Fruit fly (Drosophila melanogaster) whole organism, embryonic: Measurements from ENCODE around the gene CG17376.

Source experiments
- Abd-B ChIP-seq: fragments of 200-800 bp; sonication (Bioruptor generic); optimal IDR thresholded peaks from 2 replicates; lab custom pipeline; 2018; ENCODE audit warnings: missing biosample characterization, mild to moderate bottlenecking, missing genetic modification characterization, moderate library complexity
- Bgb ChIP-seq: fragments of 200-800 bp; sonication (Bioruptor generic); IDR thresholded peaks from 2 replicates; pipeline ENCODE4 v1.3.6; 2022; ENCODE audit warnings: missing biosample characterization, missing genetic modification characterization; ENCODE audit not compliant: partially characterized antibody
- CG11247 ChIP-seq: fragments of 200-800 bp; sonication (Bioruptor generic); IDR thresholded peaks from 2 replicates; pipeline ENCODE4 v1.3.6; 2022; ENCODE audit warnings: missing biosample characterization, missing genetic modification characterization
- CG12942 ChIP-seq: fragments of 200-800 bp; sonication (Bioruptor generic); optimal IDR thresholded peaks from 3 replicates; lab custom pipeline; 2016; ENCODE audit warnings: missing biosample characterization, missing genetic modification characterization
- CG13287 ChIP-seq: fragments of 200-800 bp; sonication (Bioruptor generic); IDR thresholded peaks from 2 replicates; pipeline ENCODE4 v1.3.6; 2022; ENCODE audit warnings: missing biosample characterization, missing genetic modification characterization; ENCODE audit not compliant: partially characterized antibody
- CG14860 ChIP-seq: fragments of 200-800 bp; sonication (Bioruptor generic); IDR thresholded peaks from 3 replicates; pipeline ENCODE4 v1.3.6; 2022; ENCODE audit warnings: missing biosample characterization, missing genetic modification characterization; ENCODE audit not compliant: partially characterized antibody
- CG31224 ChIP-seq: fragments of 200-800 bp; sonication (Bioruptor generic); IDR thresholded peaks from 2 replicates; pipeline ENCODE4 v1.3.6; 2022; ENCODE audit warnings: missing biosample characterization, missing genetic modification characterization
- CG32767 ChIP-seq: fragments of 200-800 bp; sonication (Bioruptor generic); IDR thresholded peaks from 2 replicates; pipeline ENCODE4 v1.3.6; 2022; ENCODE audit warnings: missing biosample characterization, missing genetic modification characterization
- CG34224 ChIP-seq: fragments of 200-800 bp; sonication (Bioruptor generic); IDR thresholded peaks from 3 replicates; pipeline ENCODE4 v1.3.6; 2022; ENCODE audit warnings: missing biosample characterization, missing genetic modification characterization; ENCODE audit not compliant: partially characterized antibody
- CG42726 ChIP-seq: fragments of 200-800 bp; sonication (Bioruptor generic); IDR thresholded peaks from 2 replicates; pipeline ENCODE4 v1.3.6; 2022; ENCODE audit warnings: missing biosample characterization, missing genetic modification characterization; ENCODE audit not compliant: partially characterized antibody
- CG6175 ChIP-seq: fragments of 200-800 bp; sonication (Bioruptor generic); IDR thresholded peaks from 3 replicates; pipeline ENCODE4 v1.3.6; 2022; ENCODE audit warnings: missing biosample characterization, missing genetic modification characterization
- CG7271 ChIP-seq: fragments of 200-800 bp; sonication (Bioruptor generic); optimal IDR thresholded peaks from 2 replicates; lab custom pipeline; 2018; ENCODE audit warnings: missing biosample characterization, mild to moderate bottlenecking, missing genetic modification characterization, moderate library complexity
- CG8290 ChIP-seq, 3 experiments: fragments of 200-800 bp; sonication (Bioruptor generic); optimal IDR thresholded peaks; 2 replicates each; lab custom pipeline; 2016 to 2019; ENCODE audit warnings: missing biosample characterization in 3 of 3, missing genetic modification characterization in 3 of 3, mild to moderate bottlenecking in 2 of 3, moderate library complexity in 1 of 3
- HLH4C ChIP-seq: fragments of 200-800 bp; sonication (Bioruptor generic); IDR thresholded peaks from 3 replicates; pipeline ENCODE4 v1.3.6; 2022; ENCODE audit warnings: missing biosample characterization, missing genetic modification characterization; ENCODE audit not compliant: partially characterized antibody
- HLHmδ ChIP-seq: fragments of 200-800 bp; sonication (Bioruptor generic); optimal IDR thresholded peaks from 2 replicates; lab custom pipeline; 2018; ENCODE audit warnings: missing biosample characterization, mild to moderate bottlenecking, missing genetic modification characterization, moderate library complexity
- Jarid2 ChIP-seq: fragments of 200-800 bp; sonication (Bioruptor generic); optimal IDR thresholded peaks from 3 replicates; lab custom pipeline; 2017; ENCODE audit warnings: mild to moderate bottlenecking, missing biosample characterization, missing genetic modification reagents, missing genetic modification characterization
- Opbp ChIP-seq: fragments of 200-800 bp; sonication (Bioruptor generic); IDR thresholded peaks from 3 replicates; pipeline ENCODE4 v1.3.6; 2022; ENCODE audit warnings: missing biosample characterization, missing genetic modification characterization; ENCODE audit not compliant: partially characterized antibody
- Scr ChIP-seq: fragments of 200-800 bp; sonication (Bioruptor generic); IDR thresholded peaks from 2 replicates; pipeline ENCODE4 v1.3.6; 2022; ENCODE audit warnings: missing biosample characterization, missing genetic modification characterization; ENCODE audit not compliant: partially characterized antibody
- Trl ChIP-seq, 3 experiments: fragments of >200 bp in 2 of 3; fragments of 200-800 bp in 1 of 3; sonication (Bioruptor generic) in 1 of 3; optimal IDR thresholded peaks; 2 replicates in 1 of 3; 3 replicates in 2 of 3; lab custom pipeline; 2016 to 2017; ENCODE audit warnings: missing biosample characterization in 1 of 3, missing genetic modification characterization in 1 of 3
- amos ChIP-seq: fragments of 200-800 bp; sonication (Bioruptor generic); IDR thresholded peaks from 2 replicates; pipeline ENCODE4 v1.3.6; 2022; ENCODE audit warnings: missing biosample characterization, missing genetic modification characterization; ENCODE audit not compliant: partially characterized antibody
- ato ChIP-seq: fragments of 200-800 bp; sonication (Bioruptor generic); IDR thresholded peaks from 2 replicates; pipeline ENCODE4 v1.3.6; 2022; ENCODE audit warnings: missing biosample characterization, missing genetic modification characterization; ENCODE audit not compliant: partially characterized antibody
- bbx ChIP-seq: fragments of 200-800 bp; sonication (Bioruptor generic); IDR thresholded peaks from 2 replicates; pipeline ENCODE4 v1.3.6; 2022; ENCODE audit warnings: missing biosample characterization, missing genetic modification characterization; ENCODE audit not compliant: partially characterized antibody
- cg ChIP-seq: fragments of 200-800 bp; sonication (Bioruptor generic); optimal IDR thresholded peaks from 3 replicates; lab custom pipeline; 2019; ENCODE audit warnings: missing biosample characterization, mild to moderate bottlenecking, missing genetic modification characterization, moderate library complexity
- chinmo ChIP-seq: fragments of 200-800 bp; sonication (Bioruptor generic); IDR thresholded peaks from 4 replicates; pipeline ENCODE4 v1.3.6; 2022; ENCODE audit warnings: missing biosample characterization, missing genetic modification characterization; ENCODE audit not compliant: partially characterized antibody
- ci ChIP-seq: fragments of 200-800 bp; sonication (Bioruptor generic); IDR thresholded peaks from 3 replicates; pipeline ENCODE4 v1.3.6; 2022; ENCODE audit warnings: missing biosample characterization, missing genetic modification characterization
- crol ChIP-seq: fragments of 200-800 bp; sonication (Bioruptor generic); IDR thresholded peaks from 2 replicates; pipeline ENCODE4 v1.3.6; 2022; ENCODE audit warnings: missing biosample characterization, missing genetic modification characterization
- hb ChIP-seq: fragments of 200-800 bp; sonication (Bioruptor generic); IDR thresholded peaks from 3 replicates; pipeline ENCODE4 v1.3.6; 2022; ENCODE audit warnings: missing biosample characterization, missing genetic modification characterization; ENCODE audit not compliant: partially characterized antibody
- maf-S ChIP-seq: fragments of 200-800 bp; sonication (Bioruptor generic); optimal IDR thresholded peaks from 2 replicates; lab custom pipeline; 2016; ENCODE audit warnings: missing biosample characterization, missing genetic modification characterization
- mld ChIP-seq: fragments of 200-800 bp; sonication (Bioruptor generic); IDR thresholded peaks from 3 replicates; pipeline ENCODE4 v1.3.6; 2022; ENCODE audit warnings: missing biosample characterization, missing genetic modification characterization; ENCODE audit not compliant: partially characterized antibody
- salm ChIP-seq: fragments of 200-800 bp; sonication (Bioruptor generic); optimal IDR thresholded peaks from 2 replicates; lab custom pipeline; 2018; ENCODE audit warnings: missing biosample characterization, mild to moderate bottlenecking, missing genetic modification characterization
- sima ChIP-seq: fragments of 200-800 bp; sonication (Bioruptor generic); optimal IDR thresholded peaks from 2 replicates; lab custom pipeline; 2016; ENCODE audit warnings: missing biosample characterization, missing genetic modification characterization
- tna ChIP-seq: fragments of 200-800 bp; sonication (Bioruptor generic); IDR thresholded peaks from 2 replicates; pipeline ENCODE4 v1.3.6; 2022; ENCODE audit warnings: missing biosample characterization, missing genetic modification characterization; ENCODE audit not compliant: partially characterized antibody
- unc-4 ChIP-seq: fragments of 200-800 bp; sonication (Bioruptor generic); IDR thresholded peaks from 2 replicates; pipeline ENCODE4 v1.3.6; 2022; ENCODE audit warnings: missing biosample characterization, missing genetic modification characterization; ENCODE audit not compliant: partially characterized antibody
- z ChIP-seq: fragments of 200-800 bp; sonication (Bioruptor generic); IDR thresholded peaks from 3 replicates; pipeline ENCODE4 v1.3.6; 2022; ENCODE audit warnings: missing biosample characterization, missing genetic modification characterization

CG17376 gene

DNA sequence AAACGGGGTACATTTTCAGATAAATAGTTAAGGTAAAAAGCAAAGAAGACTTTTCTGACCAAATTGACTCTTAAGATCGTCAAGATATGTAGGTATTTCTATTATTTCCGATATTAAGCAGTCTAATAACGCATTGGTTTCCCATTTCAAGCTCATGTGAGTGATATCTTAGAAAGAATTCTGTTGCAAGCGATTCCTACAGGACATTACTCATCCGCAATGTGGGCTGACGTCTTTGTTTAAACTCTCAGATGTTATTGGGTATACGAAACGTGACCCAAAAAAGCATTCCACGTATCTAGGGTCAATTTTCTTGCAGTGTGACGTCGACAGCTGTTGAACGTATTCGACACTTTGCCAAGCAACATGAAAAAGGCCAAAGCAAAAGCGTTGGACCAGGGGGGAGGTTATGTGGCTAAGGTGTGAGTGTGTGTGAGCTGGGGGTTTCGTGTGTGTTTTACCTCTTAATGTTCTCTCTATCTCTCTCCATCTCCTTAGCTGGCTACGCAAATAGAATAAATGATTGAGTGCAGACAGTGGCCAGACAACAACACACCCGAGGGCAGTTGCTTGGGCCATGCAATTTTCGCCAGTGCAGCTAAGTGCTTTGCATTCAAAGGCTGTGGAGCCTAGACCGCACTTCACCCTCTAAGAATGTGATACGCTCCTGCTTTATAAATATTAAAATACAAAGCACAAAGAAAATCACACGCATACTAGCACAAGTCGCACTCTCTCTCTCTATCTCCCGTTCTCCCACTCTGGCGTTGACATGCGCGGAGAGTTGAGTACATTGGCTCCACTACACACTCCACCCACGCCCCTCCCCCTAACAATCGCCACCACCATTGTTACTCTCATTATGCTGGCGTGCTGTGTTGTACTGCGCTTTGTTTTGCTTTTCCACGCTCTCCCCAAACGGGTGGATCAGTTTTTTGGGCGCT, 13.4 kb downstream of the CG17376 start (continued):
- TF ChIP-seq CG6175 (peak; percentile 46), CG12942 (GFP tag; lab: Kevin White, UChicago) (peak; percentile 93), maf-S (GFP tag; lab: Kevin White, UChicago) (peak; percentile 95), CG31224 (GFP tag; lab: Robert Waterston, UW) (peak; percentile 84), Abd-B (GFP tag; lab: Kevin White, UChicago) (peak; percentile 96), salm (tag; lab: Kevin White, UChicago) (peak; percentile 80)

- TF ChIP-seq hb (GFP tag; lab: Robert Waterston, UW): 0 out of 3 replicates have a peak, but pooled peaks have one; percentile 28
- no peak for TF ChIP-seq CG8290 (GFP tag; optimal IDR thresholded peaks at IDR 0.05; lab: Kevin White, UChicago)
- TF ChIP-seq CG8290 (tag; optimal IDR thresholded peaks at IDR 0.05; lab: Kevin White, UChicago): peak in 1 of 2 experiments; percentile 28
- peak; percentile 56 for TF ChIP-seq CG13287 (GFP tag; lab: Robert Waterston, UW)
- TF ChIP-seq Scr (GFP tag; lab: Robert Waterston, UW): 0 out of 2 replicates have a peak, but pooled peaks have one; percentile 38
- 0 out of 3 replicates have a peak, but pooled peaks have one; percentile 29 for TF ChIP-seq Opbp (GFP tag; lab: Robert Waterston, UW)
- peak; percentile 84 for TF ChIP-seq z (GFP tag; lab: Robert Waterston, UW)
- TF ChIP-seq sima (GFP tag; lab: Kevin White, UChicago): no peak
- peak; percentile 51; the same call in 1 of the 2 replicates for TF ChIP-seq ato (GFP tag; lab: Robert Waterston, UW)
- peak; percentile 63; the same call in 1 of the 2 replicates for TF ChIP-seq Bgb
- no peak for TF ChIP-seq CG14860
- peak; percentile 32; the same call in 1 of the 2 replicates for TF ChIP-seq tna (GFP tag; lab: Robert Waterston, UW)
- TF ChIP-seq HLHmδ (GFP tag; lab: Kevin White, UChicago): peak; percentile 75
- peak; percentile 91 for TF ChIP-seq Jarid2 (GFP tag; lab: Kevin White, UChicago)
- peak; percentile 38; the same call in 1 of the 2 replicates for TF ChIP-seq unc-4 (GFP tag; lab: Robert Waterston, UW)
- TF ChIP-seq ci (GFP tag; lab: Robert Waterston, UW): peak; percentile 17; the same call in 2 of the 3 replicates
- TF ChIP-seq CG11247: no peak
- peak; percentile 69 for TF ChIP-seq bbx (GFP tag; lab: Robert Waterston, UW)
- peak; percentile 81 for TF ChIP-seq CG42726 (GFP tag; lab: Robert Waterston, UW)
- no peak; the same call in 2 of the 3 replicates for TF ChIP-seq HLH4C (GFP tag; lab: Robert Waterston, UW)
- peak; percentile 21; the same call in 1 of the 3 replicates for TF ChIP-seq CG34224 (GFP tag; lab: Robert Waterston, UW)
- peak; percentile 73; the same call in 1 of the 2 replicates for TF ChIP-seq crol
- TF ChIP-seq mld (GFP tag; lab: Robert Waterston, UW): 0 out of 3 replicates have a peak, but pooled peaks have one; percentile 12
- TF ChIP-seq chinmo (GFP tag; lab: Robert Waterston, UW): peak; percentile 85; the same call in 2 of the 4 replicates
- TF ChIP-seq CG32767 (GFP tag; lab: Robert Waterston, UW): no peak
- TF ChIP-seq CG7271 (tag; lab: Kevin White, UChicago): no peak
- TF ChIP-seq cg: peak; percentile 14
- TF ChIP-seq Trl (optimal IDR thresholded peaks at IDR 0.05; lab: Kevin White, UChicago): peak; percentile 78 to 86
- TF ChIP-seq Trl (GFP tag; optimal IDR thresholded peaks at IDR 0.05; lab: Kevin White, UChicago): no peak
- peak; percentile 56; the same call in 1 of the 2 replicates for TF ChIP-seq amos (GFP tag; lab: Robert Waterston, UW)
Observed at dm6 chr2L:6786674-6787028, 14.0 kb downstream of the CG17376 start, which contains the start of gene nrv1. Gene nrv1, minus strand, starts transcription at chr2L:6786861.
